Fruit fly (Drosophila melanogaster) S2 (cell line): ENCODE measurements around the gene Swt1.

Experiments used
- CG8478 ChIP-seq: fragments of >200 bp; optimal IDR thresholded peaks from 2 replicates; lab custom pipeline; 2018
- CTCF ChIP-seq, 2 experiments: fragments of >200 bp; optimal IDR thresholded peaks; 2 replicates each; lab custom pipeline; 2018

DNA sequence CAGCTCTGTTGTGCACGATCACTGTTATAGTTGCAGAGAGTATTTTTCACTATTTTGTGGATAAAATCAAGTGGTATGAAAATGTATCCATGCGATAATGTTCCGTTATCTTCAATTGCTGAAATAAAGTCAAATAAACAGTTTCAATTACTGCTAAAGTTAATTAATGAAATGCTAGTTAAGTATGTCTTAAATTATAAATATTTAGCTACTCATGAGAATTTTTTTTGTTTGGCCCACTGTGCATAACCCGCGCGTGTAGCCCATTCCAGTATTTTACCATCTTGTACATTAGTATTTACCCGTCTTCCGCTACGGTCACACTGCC, 4.9 kb downstream of the Swt1 start, which contains the start of gene Ada3:
- TF ChIP-seq CG8478 (lab: Kevin White, UChicago) = no peak
- no peak for TF ChIP-seq CTCF (optimal IDR thresholded peaks at IDR 0.05; lab: Kevin White, UChicago)
